Fruit fly (Drosophila melanogaster): ENCODE data around the gene CG10650.

Gene CG10650

dm6 chr2L:18948065-18948723 is 47.5 kb downstream of the CG10650 start:
- TF ChIP-seq EcR (GFP tag; optimal IDR thresholded peaks at IDR 0.05) (no peak), Dll (optimal IDR thresholded peaks at IDR 0.05) (no peak), usp (GFP tag; optimal IDR thresholded peaks at IDR 0.05) (no peak), CG8478 (optimal IDR thresholded peaks at IDR 0.05) (no peak), psq (optimal IDR thresholded peaks at IDR 0.05) (no peak), pan (optimal IDR thresholded peaks at IDR 0.05) (no peak)

dm6 chr2L:18947515-18947998 is 48.2 kb downstream of the CG10650 start:
- TF ChIP-seq CG8478 (optimal IDR thresholded peaks at IDR 0.05), result peak; percentile 22
- no peak for TF ChIP-seq Dll (optimal IDR thresholded peaks at IDR 0.05)
- TF ChIP-seq EcR (GFP tag; optimal IDR thresholded peaks at IDR 0.05), result peak in 1 of 2 experiments; percentile 78

- TF ChIP-seq EcR (GFP tag; optimal IDR thresholded peaks at IDR 0.05) (peak in 1 of 2 experiments; percentile 78), usp (GFP tag; optimal IDR thresholded peaks at IDR 0.05) (no peak), psq (optimal IDR thresholded peaks at IDR 0.05) (no peak), pan (optimal IDR thresholded peaks at IDR 0.05) (no peak)
Measured at dm6 chr2L:18946636-18947514, 48.9 kb downstream of the CG10650 start.

- TF ChIP-seq CG8478 (optimal IDR thresholded peaks at IDR 0.05) (no peak), Dll (optimal IDR thresholded peaks at IDR 0.05) (no peak), EcR (GFP tag; optimal IDR thresholded peaks at IDR 0.05) (peak in 1 of 2 experiments; percentile 85), pan (optimal IDR thresholded peaks at IDR 0.05) (no peak), psq (optimal IDR thresholded peaks at IDR 0.05) (no peak), usp (GFP tag; optimal IDR thresholded peaks at IDR 0.05) (no peak)
Measured at dm6 chr2L:18945765-18946552, 49.8 kb downstream of the CG10650 start, which contains the start of gene CG46304. CG46304 (plus strand) TSS chr2L:18946305.

- TF ChIP-seq usp (GFP tag; optimal IDR thresholded peaks at IDR 0.05) (no peak), CG8478 (optimal IDR thresholded peaks at IDR 0.05) (peak; percentile 75), EcR (GFP tag; optimal IDR thresholded peaks at IDR 0.05) (peak in 1 of 2 experiments; percentile 25), Dll (optimal IDR thresholded peaks at IDR 0.05) (peak; percentile 3)
Measured at dm6 chr2L:18944175-18945012, 51.3 kb downstream of the CG10650 start.

dm6 chr2L:18943797-18944174 is 51.9 kb downstream of the CG10650 start, which contains the start of gene ssp3:
ssp3 (minus strand) TSS chr2L:18943960.
- TF ChIP-seq CG8478 (optimal IDR thresholded peaks at IDR 0.05), result no peak
- TF ChIP-seq usp (GFP tag; optimal IDR thresholded peaks at IDR 0.05), result no peak
- TF ChIP-seq pan (optimal IDR thresholded peaks at IDR 0.05), result no peak
- TF ChIP-seq EcR (GFP tag; optimal IDR thresholded peaks at IDR 0.05), result no peak
- no peak for TF ChIP-seq psq (optimal IDR thresholded peaks at IDR 0.05)
- TF ChIP-seq Dll (optimal IDR thresholded peaks at IDR 0.05), result no peak
